Worm (Caenorhabditis elegans) whole organism, midembryonic: ENCODE data around the gene C04H5.7.

Source experiments
- T22C8.4 ChIP-seq: fragments of 200-800 bp; sonication (Bioruptor generic); IDR thresholded peaks from 2 replicates; pipeline ENCODE4 v1.3.6; 2022; ENCODE audit warnings: missing genetic modification characterization, missing compliant biosample characterization
- cog-1 ChIP-seq: sonication (generic microtip); optimal IDR thresholded peaks from 2 replicates; lab custom pipeline; 2016; ENCODE audit warnings: missing genetic modification characterization, missing compliant biosample characterization
- flt-1 ChIP-seq: fragments of 200-800 bp; sonication (Bioruptor generic); IDR thresholded peaks from 2 replicates; pipeline ENCODE4 v1.3.6; 2022; ENCODE audit warnings: missing genetic modification characterization, missing compliant biosample characterization
- klf-2 ChIP-seq: fragments of 200-800 bp; sonication (Bioruptor generic); conservative IDR thresholded peaks from 2 replicates; pipeline ENCODE4 v1.3.6; 2022; ENCODE audit warnings: missing genetic modification reagents, missing genetic modification characterization, missing compliant biosample characterization
- med-1 ChIP-seq: sonication (generic microtip); optimal IDR thresholded peaks from 2 replicates; lab custom pipeline; 2017; ENCODE audit warnings: missing genetic modification characterization, mild to moderate bottlenecking, missing compliant biosample characterization, antibody characterized with exemption, missing genetic modification reagents; ENCODE audit not compliant: insufficient read depth
- ref-1 ChIP-seq: fragments of 200-800 bp; sonication (Bioruptor generic); conservative IDR thresholded peaks from 2 replicates; pipeline ENCODE4 v1.3.6; 2022; ENCODE audit warnings: missing genetic modification reagents, missing genetic modification characterization, missing compliant biosample characterization
- tab-1 ChIP-seq: fragments of 200-800 bp; sonication (Bioruptor generic); IDR thresholded peaks from 2 replicates; pipeline ENCODE4 v1.3.6; 2022; ENCODE audit warnings: missing genetic modification characterization, missing compliant biosample characterization
- ztf-23 ChIP-seq: fragments of 200-800 bp; sonication (Bioruptor generic); IDR thresholded peaks from 2 replicates; pipeline ENCODE4 v1.3.6; 2022; ENCODE audit warnings: missing genetic modification reagents, missing genetic modification characterization, missing compliant biosample characterization
- ztf-29 ChIP-seq: fragments of 200-800 bp; sonication (Bioruptor generic); IDR thresholded peaks from 2 replicates; pipeline ENCODE4 v1.3.6; 2022; ENCODE audit warnings: missing genetic modification reagents, missing genetic modification characterization, missing compliant biosample characterization

The C04H5.7 gene

DNA sequence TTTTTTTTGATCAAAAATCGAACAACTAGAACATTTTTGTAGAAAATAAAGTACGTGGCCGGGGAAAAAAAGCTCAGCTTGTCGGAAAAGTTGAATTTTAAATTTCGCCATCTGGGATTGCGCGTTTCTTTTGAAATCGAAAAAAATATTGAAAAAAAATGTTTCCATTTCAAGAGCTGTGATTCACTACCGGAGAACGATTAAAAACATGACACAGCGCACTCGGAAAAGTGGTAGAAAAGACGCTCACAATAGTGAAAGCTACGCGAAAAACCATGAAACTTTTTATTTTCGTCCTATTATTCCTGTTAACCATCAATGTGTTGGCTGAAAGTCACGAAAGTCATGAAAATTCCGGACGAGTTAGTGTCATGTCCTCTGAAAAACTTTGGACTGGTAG lies at the start of gene C04H5.7, which contains the start of gene clec-147:
Gene C04H5.7 (plus strand): TSS at position 219 of the 400 bp plus-strand sequence.
Gene clec-147 (minus strand): TSS at position 101 of the 400 bp plus-strand sequence.
- TF ChIP-seq klf-2 (no peak), flt-1 (GFP tag; lab: Robert Waterston, UW) (no peak), ztf-23 (GFP tag; lab: Robert Waterston, UW) (no peak), cog-1 (tag; lab: Kevin White, UChicago) (no peak), T22C8.4 (no peak), ztf-29 (GFP tag; lab: Robert Waterston, UW) (no peak), tab-1 (GFP tag; lab: Robert Waterston, UW) (no peak), ref-1 (no peak), med-1 (GFP tag; lab: Kevin White, UChicago) (no peak)

DNA sequence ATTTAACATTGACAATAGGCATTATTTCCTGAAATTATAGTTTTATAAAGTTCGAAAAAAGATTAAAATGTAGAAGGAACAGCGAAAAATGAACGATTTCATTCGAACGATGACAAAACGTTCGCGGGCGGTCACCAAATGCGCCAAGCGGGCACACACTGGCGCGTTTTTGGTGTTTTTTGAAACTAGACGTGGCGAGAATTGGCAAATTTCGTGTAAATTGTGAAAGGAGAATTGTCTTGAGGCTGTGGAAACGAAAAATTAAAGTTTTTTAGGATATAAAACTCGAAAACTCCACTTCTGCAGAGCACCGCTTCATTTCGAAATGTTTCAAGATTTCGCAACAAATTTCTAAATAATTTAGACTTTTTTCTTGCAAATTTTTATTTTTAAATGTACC lies 49.1 kb upstream of the C04H5.7 start, which contains the start of gene usp-14:
Gene usp-14 (minus strand): TSS at position 28 of the 400 bp plus-strand sequence.
- TF ChIP-seq ztf-23 (GFP tag; lab: Robert Waterston, UW) (peak; percentile 62; the same call in 1 of the 2 replicates), ztf-29 (GFP tag; lab: Robert Waterston, UW) (no peak), cog-1 (tag; lab: Kevin White, UChicago) (no peak)

DNA sequence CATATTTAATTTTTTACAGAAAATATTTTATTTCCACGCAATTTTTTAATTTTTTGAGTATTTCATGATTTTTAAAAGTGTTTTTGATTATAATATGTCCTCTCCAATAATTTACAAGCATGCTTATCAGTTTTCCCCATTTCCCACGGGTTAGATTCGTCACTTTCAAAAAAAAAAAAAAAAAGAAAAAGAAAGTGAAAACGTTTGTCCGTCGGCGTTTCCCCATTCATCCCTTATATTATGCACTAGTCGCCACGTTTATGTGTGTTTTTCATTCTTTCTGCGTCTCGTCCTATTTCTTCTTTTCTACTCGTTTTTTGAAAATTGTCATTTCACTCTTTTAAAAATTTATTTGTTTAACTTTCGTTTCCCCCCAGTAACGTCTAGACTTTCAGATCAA lies 48.3 kb upstream of the C04H5.7 start, which contains the start of gene vnut-1:
Gene vnut-1 (plus strand): TSS at position 396 of the 400 bp plus-strand sequence.
- TF ChIP-seq klf-2 (no peak), med-1 (GFP tag; lab: Kevin White, UChicago) (no peak), cog-1 (tag; lab: Kevin White, UChicago) (no peak), tab-1 (GFP tag; lab: Robert Waterston, UW) (no peak), flt-1 (GFP tag; lab: Robert Waterston, UW) (0 out of 2 replicates have a peak, but pooled peaks have one; percentile 24), T22C8.4 (no peak)

DNA sequence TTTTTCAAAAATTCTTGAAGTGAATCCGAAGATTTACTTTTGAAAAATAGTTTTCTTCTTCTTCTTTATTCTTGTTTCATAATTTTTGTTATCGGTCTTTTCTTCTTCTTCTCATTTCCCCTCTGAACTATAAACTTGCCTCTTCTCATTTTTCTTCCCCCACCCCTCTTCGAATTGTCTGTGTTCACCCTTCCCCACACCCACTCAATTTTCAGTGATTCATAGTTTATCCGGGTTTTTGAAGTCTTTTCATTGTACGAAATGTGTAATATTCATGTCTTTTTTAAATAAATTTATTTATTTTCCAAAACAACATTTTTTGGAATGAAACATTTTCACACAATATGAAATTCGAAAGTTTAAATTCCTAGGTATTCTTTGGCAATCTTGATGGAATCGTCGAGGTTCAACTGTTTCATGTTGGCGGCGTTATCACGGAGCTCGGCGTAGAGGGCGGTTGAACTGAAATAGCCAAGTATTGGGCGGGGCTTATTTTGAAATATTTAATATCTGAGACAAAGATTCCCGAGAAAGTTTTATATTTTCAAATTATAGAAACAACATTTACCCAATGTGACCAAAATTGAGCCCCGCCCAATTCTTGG lies 45.1 kb upstream of the C04H5.7 start:
- no peak for TF ChIP-seq ztf-29 (GFP tag; lab: Robert Waterston, UW)
- no peak for TF ChIP-seq cog-1 (tag; lab: Kevin White, UChicago)
- no peak for TF ChIP-seq flt-1 (GFP tag; lab: Robert Waterston, UW)
- no peak for TF ChIP-seq med-1 (GFP tag; lab: Kevin White, UChicago)
- no peak for TF ChIP-seq tab-1 (GFP tag; lab: Robert Waterston, UW)
- TF ChIP-seq ztf-23 (GFP tag; lab: Robert Waterston, UW), result no peak
- no peak for TF ChIP-seq klf-2
- TF ChIP-seq ref-1, result no peak
- no peak for TF ChIP-seq T22C8.4

- TF ChIP-seq tab-1 (GFP tag; lab: Robert Waterston, UW) (no peak), ref-1 (no peak), ztf-23 (GFP tag; lab: Robert Waterston, UW) (no peak), ztf-29 (GFP tag; lab: Robert Waterston, UW) (no peak), med-1 (GFP tag; lab: Kevin White, UChicago) (no peak)
These were observed 43.7 kb upstream of the C04H5.7 start for ce11 chrII:14494014-14494413.

DNA sequence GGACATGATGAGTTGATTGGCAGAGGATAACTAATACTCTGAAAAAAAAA lies 43.5 kb upstream of the C04H5.7 start, which contains the start of gene cysl-2:
Gene cysl-2 (minus strand): TSS at position 38 of the 50 bp plus-strand sequence.
- TF ChIP-seq ztf-29 (GFP tag; lab: Robert Waterston, UW), result no peak
- TF ChIP-seq med-1 (GFP tag; lab: Kevin White, UChicago), result no peak
- TF ChIP-seq flt-1 (GFP tag; lab: Robert Waterston, UW), result no peak
- TF ChIP-seq T22C8.4, result no peak
- no peak for TF ChIP-seq klf-2
- TF ChIP-seq ref-1, result no peak
- no peak for TF ChIP-seq ztf-23 (GFP tag; lab: Robert Waterston, UW)
- TF ChIP-seq cog-1 (tag; lab: Kevin White, UChicago), result no peak
- no peak for TF ChIP-seq tab-1 (GFP tag; lab: Robert Waterston, UW)

DNA sequence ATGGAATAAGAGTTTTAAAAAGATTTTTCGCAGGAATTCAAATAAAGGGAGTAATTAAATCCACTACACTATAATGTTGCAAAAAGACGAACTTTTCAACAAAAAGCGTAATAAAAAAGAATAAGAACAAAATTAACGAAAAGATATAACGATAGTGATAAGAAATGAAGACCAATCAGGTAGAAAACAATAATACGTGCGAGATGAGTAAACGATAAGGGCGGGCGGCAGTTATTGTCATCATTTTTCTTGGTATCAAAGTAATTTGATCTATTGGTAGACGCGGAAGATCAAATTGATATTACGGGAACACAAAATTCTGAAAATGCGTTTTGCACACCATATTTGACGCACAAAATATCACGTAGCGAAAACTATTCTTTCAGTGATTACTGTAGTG lies 43.3 kb upstream of the C04H5.7 start:
- TF ChIP-seq ztf-29 (GFP tag; lab: Robert Waterston, UW) (no peak), klf-2 (no peak), ref-1 (no peak), flt-1 (GFP tag; lab: Robert Waterston, UW) (no peak), tab-1 (GFP tag; lab: Robert Waterston, UW) (no peak), ztf-23 (GFP tag; lab: Robert Waterston, UW) (no peak), med-1 (GFP tag; lab: Kevin White, UChicago) (no peak), T22C8.4 (no peak), cog-1 (tag; lab: Kevin White, UChicago) (no peak)

DNA sequence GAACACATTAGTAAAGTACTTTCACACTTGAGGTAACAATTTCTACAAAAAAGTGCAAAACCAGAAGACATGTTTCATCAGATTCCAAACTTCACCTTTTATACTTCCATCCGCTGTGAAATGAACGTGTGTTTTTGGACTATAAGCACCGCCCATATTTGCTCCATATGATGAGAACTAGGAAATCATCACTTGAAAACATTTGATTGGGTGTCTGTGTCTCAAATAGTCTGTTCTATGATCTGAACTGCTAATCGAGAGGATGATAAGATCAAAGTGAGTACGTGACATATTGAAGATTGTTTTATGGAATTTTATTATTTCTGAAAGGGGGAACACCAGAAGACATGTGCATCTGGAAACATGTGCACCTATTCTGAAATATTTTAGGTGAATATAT lies 42.4 kb upstream of the C04H5.7 start:
- TF ChIP-seq klf-2 (no peak), ztf-23 (GFP tag; lab: Robert Waterston, UW) (no peak), T22C8.4 (no peak), ref-1 (no peak), flt-1 (GFP tag; lab: Robert Waterston, UW) (no peak), tab-1 (GFP tag; lab: Robert Waterston, UW) (no peak), ztf-29 (GFP tag; lab: Robert Waterston, UW) (no peak), med-1 (GFP tag; lab: Kevin White, UChicago) (no peak), cog-1 (tag; lab: Kevin White, UChicago) (no peak)

- peak; percentile 90 for TF ChIP-seq ztf-29 (GFP tag; lab: Robert Waterston, UW)
- TF ChIP-seq med-1 (GFP tag; lab: Kevin White, UChicago), result peak; percentile 72
- peak; percentile 92 for TF ChIP-seq ztf-23 (GFP tag; lab: Robert Waterston, UW)
- TF ChIP-seq tab-1 (GFP tag; lab: Robert Waterston, UW), result peak; percentile 92
- peak; percentile 92 for TF ChIP-seq cog-1 (tag; lab: Kevin White, UChicago)
- TF ChIP-seq T22C8.4, result peak; percentile 87
- peak; percentile 82 for TF ChIP-seq ref-1
- peak; percentile 88 for TF ChIP-seq klf-2
- peak; percentile 96 for TF ChIP-seq flt-1 (GFP tag; lab: Robert Waterston, UW)
These were observed 40.9 kb upstream of the C04H5.7 start for ce11 chrII:14496809-14497208.

ce11 chrII:14497848-14498247 lies 39.9 kb upstream of the C04H5.7 start, which contains the start of gene dhs-8:
TSS of gene dhs-8 (plus strand) at chrII:14498026.
- TF ChIP-seq ztf-29 (GFP tag; lab: Robert Waterston, UW), result no peak
- TF ChIP-seq ref-1, result no peak
- TF ChIP-seq klf-2, result no peak
- TF ChIP-seq ztf-23 (GFP tag; lab: Robert Waterston, UW), result no peak
- TF ChIP-seq flt-1 (GFP tag; lab: Robert Waterston, UW), result no peak
- no peak for TF ChIP-seq med-1 (GFP tag; lab: Kevin White, UChicago)
- no peak for TF ChIP-seq T22C8.4
- TF ChIP-seq tab-1 (GFP tag; lab: Robert Waterston, UW), result no peak
- TF ChIP-seq cog-1 (tag; lab: Kevin White, UChicago), result no peak
